Fruit fly (Drosophila melanogaster) whole organism, embryonic: Measurements from ENCODE around the gene CG11085.

ENCODE experiments used
- BtbVII ChIP-seq: fragments of 200-800 bp; sonication (Bioruptor generic); optimal IDR thresholded peaks from 3 replicates; lab custom pipeline; 2017; ENCODE audit warnings: missing biosample characterization, mild to moderate bottlenecking, missing genetic modification characterization
- CG2875 ChIP-seq: fragments of 200-800 bp; sonication (Bioruptor generic); optimal IDR thresholded peaks from 2 replicates; lab custom pipeline; 2017; ENCODE audit warnings: missing biosample characterization, mild to moderate bottlenecking, missing genetic modification characterization, missing genetic modification reagents
- CG30431 ChIP-seq: fragments of 200-800 bp; sonication (Bioruptor generic); optimal IDR thresholded peaks from 2 replicates; lab custom pipeline; 2017; ENCODE audit warnings: missing biosample characterization, missing genetic modification characterization
- CG32532 ChIP-seq: fragments of 200-800 bp; sonication (Bioruptor generic); IDR thresholded peaks from 2 replicates; pipeline ENCODE4 v1.3.6; 2022; ENCODE audit warnings: missing biosample characterization, missing genetic modification characterization
- CG32767 ChIP-seq: fragments of 200-800 bp; sonication (Bioruptor generic); IDR thresholded peaks from 2 replicates; pipeline ENCODE4 v1.3.6; 2022; ENCODE audit warnings: missing biosample characterization, missing genetic modification characterization
- CG33213 ChIP-seq: fragments of 200-800 bp; sonication (Bioruptor generic); optimal IDR thresholded peaks from 3 replicates; lab custom pipeline; 2016; ENCODE audit warnings: missing biosample characterization, missing genetic modification characterization
- CG42726 ChIP-seq: fragments of 200-800 bp; sonication (Bioruptor generic); IDR thresholded peaks from 2 replicates; pipeline ENCODE4 v1.3.6; 2022; ENCODE audit warnings: missing biosample characterization, missing genetic modification characterization; ENCODE audit not compliant: partially characterized antibody
- CG4617 ChIP-seq: fragments of 200-800 bp; sonication (Bioruptor generic); optimal IDR thresholded peaks from 3 replicates; lab custom pipeline; 2016; ENCODE audit warnings: missing biosample characterization, missing genetic modification characterization, borderline replicate concordance
- CG7271 ChIP-seq: fragments of 200-800 bp; sonication (Bioruptor generic); optimal IDR thresholded peaks from 2 replicates; lab custom pipeline; 2018; ENCODE audit warnings: missing biosample characterization, mild to moderate bottlenecking, missing genetic modification characterization, moderate library complexity
- CG8089 ChIP-seq: fragments of 200-800 bp; sonication (Bioruptor generic); optimal IDR thresholded peaks from 3 replicates; lab custom pipeline; 2016; ENCODE audit warnings: missing biosample characterization, missing genetic modification characterization
- CG9727 ChIP-seq: fragments of 200-800 bp; sonication (Bioruptor generic); optimal IDR thresholded peaks from 3 replicates; lab custom pipeline; 2017; ENCODE audit warnings: missing biosample characterization, mild to moderate bottlenecking, missing genetic modification characterization
- CG9932 ChIP-seq: fragments of 200-800 bp; sonication (Bioruptor generic); IDR thresholded peaks from 2 replicates; pipeline ENCODE4 v1.3.6; 2022; ENCODE audit warnings: missing biosample characterization, missing genetic modification characterization
- CHES-1-like ChIP-seq: fragments of 200-800 bp; sonication (Bioruptor generic); optimal IDR thresholded peaks from 2 replicates; lab custom pipeline; 2016; ENCODE audit warnings: missing biosample characterization, missing genetic modification characterization
- CoRest ChIP-seq: fragments of 200-800 bp; sonication (Bioruptor generic); optimal IDR thresholded peaks from 3 replicates; lab custom pipeline; 2018; ENCODE audit warnings: missing biosample characterization, mild to moderate bottlenecking, missing genetic modification characterization, moderate library complexity
- Deaf1 ChIP-seq: fragments of 200-800 bp; optimal IDR thresholded peaks from 3 replicates; lab custom pipeline; 2019; ENCODE audit warnings: missing biosample characterization, mild to moderate bottlenecking, missing genetic modification characterization, moderate library complexity
- Ets65A ChIP-seq: fragments of 200-800 bp; sonication (Bioruptor generic); peaks from one replicate; lab custom pipeline; 2016; ENCODE audit warnings: missing biosample characterization, missing genetic modification characterization
- Fer3 ChIP-seq: fragments of 200-800 bp; sonication (Bioruptor generic); optimal IDR thresholded peaks from 2 replicates; lab custom pipeline; 2018; ENCODE audit warnings: missing biosample characterization, mild to moderate bottlenecking, missing genetic modification characterization, moderate library complexity
- H15 ChIP-seq: fragments of 200-800 bp; sonication (Bioruptor generic); IDR thresholded peaks from 3 replicates; pipeline ENCODE4 v1.3.6; 2022; ENCODE audit warnings: missing biosample characterization, missing genetic modification characterization
- HHEX ChIP-seq: fragments of 200-800 bp; sonication (Bioruptor generic); optimal IDR thresholded peaks from 3 replicates; lab custom pipeline; 2017; ENCODE audit warnings: missing biosample characterization, mild to moderate bottlenecking, missing genetic modification characterization, missing genetic modification reagents
- Hand ChIP-seq: fragments of 200-800 bp; sonication (Bioruptor generic); optimal IDR thresholded peaks from 2 replicates; lab custom pipeline; 2017; ENCODE audit warnings: mild to moderate bottlenecking, missing biosample characterization, missing genetic modification reagents, missing genetic modification characterization
- HmgD ChIP-seq: fragments of 200-800 bp; sonication (Bioruptor generic); optimal IDR thresholded peaks from 3 replicates; lab custom pipeline; 2016; ENCODE audit warnings: missing biosample characterization, missing genetic modification characterization
- Mes4 ChIP-seq: fragments of 200-800 bp; sonication (Bioruptor generic); optimal IDR thresholded peaks from 2 replicates; lab custom pipeline; 2016; ENCODE audit warnings: missing biosample characterization, missing genetic modification characterization
- Oli ChIP-seq: fragments of 200-800 bp; sonication (Bioruptor generic); optimal IDR thresholded peaks from 2 replicates; lab custom pipeline; 2018; ENCODE audit warnings: missing biosample characterization, mild to moderate bottlenecking, missing genetic modification characterization, moderate library complexity
- Optix ChIP-seq: fragments of 200-800 bp; sonication (Bioruptor generic); IDR thresholded peaks from 3 replicates; pipeline ENCODE4 v1.3.6; 2022; ENCODE audit warnings: missing biosample characterization, missing genetic modification characterization
- PHDP ChIP-seq: fragments of 200-800 bp; sonication (Bioruptor generic); optimal IDR thresholded peaks from 3 replicates; lab custom pipeline; 2018; ENCODE audit warnings: missing biosample characterization, mild to moderate bottlenecking, missing genetic modification characterization, moderate library complexity
- Pdp1 ChIP-seq, 2 experiments: fragments of 200-800 bp; sonication (Bioruptor generic); optimal IDR thresholded peaks; 3 replicates each; lab custom pipeline; 2016; ENCODE audit warnings: missing biosample characterization in 2 of 2, missing genetic modification characterization in 2 of 2, mild to moderate bottlenecking in 1 of 2, moderate library complexity in 1 of 2
- Rx ChIP-seq: fragments of 200-800 bp; sonication (Bioruptor generic); IDR thresholded peaks from 2 replicates; pipeline ENCODE4 v1.3.6; 2022; ENCODE audit warnings: missing biosample characterization, missing genetic modification characterization
- Side ChIP-seq: fragments of 200-800 bp; sonication (Bioruptor generic); optimal IDR thresholded peaks from 2 replicates; lab custom pipeline; 2016; ENCODE audit warnings: missing biosample characterization, missing genetic modification characterization
- Usf ChIP-seq: fragments of 200-800 bp; sonication (Bioruptor generic); optimal IDR thresholded peaks from 2 replicates; lab custom pipeline; 2017; ENCODE audit warnings: missing genotype, missing biosample characterization, missing genetic modification characterization
- bbx ChIP-seq: fragments of 200-800 bp; sonication (Bioruptor generic); IDR thresholded peaks from 2 replicates; pipeline ENCODE4 v1.3.6; 2022; ENCODE audit warnings: missing biosample characterization, missing genetic modification characterization; ENCODE audit not compliant: partially characterized antibody
- da ChIP-seq: fragments of 200-800 bp; sonication (Bioruptor generic); optimal IDR thresholded peaks from 2 replicates; lab custom pipeline; 2016; ENCODE audit warnings: missing biosample characterization, missing genetic modification characterization
- ems ChIP-seq: fragments of 200-800 bp; sonication (Bioruptor generic); optimal IDR thresholded peaks from 3 replicates; lab custom pipeline; 2016; ENCODE audit warnings: missing biosample characterization, missing genetic modification characterization
- eve ChIP-seq, 2 experiments: fragments of >200 bp; optimal IDR thresholded peaks; 2 replicates each; lab custom pipeline; 2017; ENCODE audit warnings: missing biosample characterization in 2 of 2, missing genetic modification characterization in 2 of 2
- fd102C ChIP-seq: fragments of 200-800 bp; sonication (Bioruptor generic); optimal IDR thresholded peaks from 2 replicates; lab custom pipeline; 2018; ENCODE audit warnings: missing biosample characterization, mild to moderate bottlenecking, missing genetic modification characterization, moderate library complexity
- fd64A ChIP-seq: fragments of 200-800 bp; sonication (Bioruptor generic); optimal IDR thresholded peaks from 3 replicates; lab custom pipeline; 2018; ENCODE audit warnings: missing biosample characterization, mild to moderate bottlenecking, missing genetic modification characterization
- gcm ChIP-seq: fragments of 200-800 bp; sonication (Bioruptor generic); optimal IDR thresholded peaks from 2 replicates; lab custom pipeline; 2019; ENCODE audit warnings: missing biosample characterization, mild to moderate bottlenecking, missing genetic modification characterization, moderate library complexity
- insv ChIP-seq, 2 experiments: fragments of 200-800 bp; sonication (Bioruptor generic); optimal IDR thresholded peaks; 3 replicates each; lab custom pipeline; 2016 to 2018; ENCODE audit warnings: missing biosample characterization in 2 of 2, missing genetic modification characterization in 2 of 2
- ken ChIP-seq: fragments of 200-800 bp; sonication (Bioruptor generic); IDR thresholded peaks from 3 replicates; pipeline ENCODE4 v1.3.6; 2022; ENCODE audit warnings: missing biosample characterization, missing genetic modification characterization
- knrl ChIP-seq: fragments of 200-800 bp; sonication (Bioruptor generic); IDR thresholded peaks from 3 replicates; pipeline ENCODE4 v1.3.6; 2022; ENCODE audit warnings: missing biosample characterization, missing genetic modification characterization; ENCODE audit not compliant: partially characterized antibody
- lmd ChIP-seq: fragments of 200-800 bp; sonication (Bioruptor generic); IDR thresholded peaks from 2 replicates; pipeline ENCODE4 v1.3.6; 2022; ENCODE audit warnings: missing biosample characterization, missing genetic modification characterization
- org-1 ChIP-seq: fragments of 200-800 bp; sonication (Bioruptor generic); optimal IDR thresholded peaks from 2 replicates; lab custom pipeline; 2017; ENCODE audit warnings: missing biosample characterization, missing genetic modification characterization
- phol ChIP-seq: fragments of 200-800 bp; sonication (Bioruptor generic); optimal IDR thresholded peaks from 3 replicates; lab custom pipeline; 2018; ENCODE audit warnings: missing biosample characterization, mild to moderate bottlenecking, missing genetic modification characterization, moderate library complexity
- sd ChIP-seq: fragments of 200-800 bp; sonication (Bioruptor generic); optimal IDR thresholded peaks from 3 replicates; lab custom pipeline; 2018; ENCODE audit warnings: missing biosample characterization, mild to moderate bottlenecking, missing genetic modification characterization, moderate library complexity
- sob ChIP-seq: fragments of 200-800 bp; sonication (Bioruptor generic); IDR thresholded peaks from 2 replicates; pipeline ENCODE4 v1.3.6; 2022; ENCODE audit warnings: missing biosample characterization, missing genetic modification characterization
- tin ChIP-seq: fragments of 200-800 bp; sonication (Bioruptor generic); optimal IDR thresholded peaks from 3 replicates; lab custom pipeline; 2016; ENCODE audit warnings: missing biosample characterization, missing genetic modification characterization
- tll ChIP-seq, 2 experiments: fragments of 200-800 bp in 1 of 2; fragments of >200 bp in 1 of 2; sonication (Bioruptor generic) in 1 of 2; optimal IDR thresholded peaks; 2 replicates each; lab custom pipeline; 2017 to 2019; ENCODE audit warnings: missing biosample characterization in 2 of 2, missing genetic modification characterization in 2 of 2, mild to moderate bottlenecking in 1 of 2, moderate library complexity in 1 of 2
- tup ChIP-seq: fragments of 200-800 bp; sonication (Bioruptor generic); optimal IDR thresholded peaks from 2 replicates; lab custom pipeline; 2016; ENCODE audit warnings: missing biosample characterization, mild to moderate bottlenecking, missing genetic modification characterization, moderate library complexity
- vvl ChIP-seq: fragments of 200-800 bp; sonication (Bioruptor generic); IDR thresholded peaks from 2 replicates; pipeline ENCODE4 v1.3.6; 2022; ENCODE audit warnings: missing biosample characterization, missing genetic modification characterization

Gene CG11085

dm6 chrX:12578701-12579372 lies 37.3 kb upstream of the CG11085 start (continued):
- TF ChIP-seq Rx: peak; percentile 16; the same call in 1 of the 2 replicates
- no peak for TF ChIP-seq fd64A (GFP tag; lab: Kevin White, UChicago)
- peak; percentile 2 for TF ChIP-seq ems (GFP tag; lab: Kevin White, UChicago)
- TF ChIP-seq HHEX (GFP tag; lab: Kevin White, UChicago): peak; percentile 54
- TF ChIP-seq CG8089 (GFP tag; lab: Kevin White, UChicago): no peak
- TF ChIP-seq Mes4 (GFP tag; lab: Kevin White, UChicago): no peak
- peak; percentile 67 for TF ChIP-seq Fer3 (tag; lab: Kevin White, UChicago)
- no peak for TF ChIP-seq tll (GFP tag; optimal IDR thresholded peaks at IDR 0.05; lab: Kevin White, UChicago)
- peak; percentile 16 to 45 for TF ChIP-seq Pdp1 (GFP tag; optimal IDR thresholded peaks at IDR 0.05; lab: Kevin White, UChicago)
- TF ChIP-seq H15 (GFP tag; lab: Robert Waterston, UW): no peak
- peak; percentile 47 for TF ChIP-seq CG9727 (GFP tag; lab: Kevin White, UChicago)
- TF ChIP-seq Oli (tag; lab: Kevin White, UChicago): peak; percentile 80
- peak; percentile 30 for TF ChIP-seq BtbVII
- TF ChIP-seq Side (GFP tag; lab: Kevin White, UChicago): no peak
- TF ChIP-seq CG42726 (GFP tag; lab: Robert Waterston, UW): no peak
- no peak for TF ChIP-seq CG30431 (GFP tag; lab: Kevin White, UChicago)
- no peak for TF ChIP-seq Usf
- TF ChIP-seq sob (GFP tag; lab: Robert Waterston, UW): no peak; the same call in 1 of the 2 replicates
- peak; percentile 19 for TF ChIP-seq gcm
- TF ChIP-seq PHDP (tag; lab: Kevin White, UChicago): peak; percentile 69
- TF ChIP-seq CG7271: no peak
- TF ChIP-seq knrl (GFP tag; lab: Robert Waterston, UW): 0 out of 3 replicates have a peak, but pooled peaks have one; percentile 29
- TF ChIP-seq eve (GFP tag; optimal IDR thresholded peaks at IDR 0.05; lab: Kevin White, UChicago): peak in 1 of 2 experiments; percentile 61
- TF ChIP-seq CG4617 (GFP tag; lab: Kevin White, UChicago): no peak
- TF ChIP-seq Hand (GFP tag; lab: Kevin White, UChicago): peak; percentile 6
- peak; percentile 82 for TF ChIP-seq CoRest (tag; lab: Kevin White, UChicago)
- TF ChIP-seq lmd: peak; percentile 54
- TF ChIP-seq Deaf1: peak; percentile 72
- TF ChIP-seq sd (tag; lab: Kevin White, UChicago): peak; percentile 27
- peak; percentile 1 for TF ChIP-seq tup (GFP tag; lab: Kevin White, UChicago)
- peak; percentile 21 for TF ChIP-seq tin (GFP tag; lab: Kevin White, UChicago)
- no peak for TF ChIP-seq CHES-1-like (GFP tag; lab: Kevin White, UChicago)
- peak; percentile 79 for TF ChIP-seq phol (tag; lab: Kevin White, UChicago)
- TF ChIP-seq org-1: peak; percentile 28
- peak; percentile 18 for TF ChIP-seq Ets65A (GFP tag; lab: Kevin White, UChicago)
- no peak for TF ChIP-seq insv (GFP tag; optimal IDR thresholded peaks at IDR 0.05; lab: Kevin White, UChicago)
- no peak for TF ChIP-seq fd102C (GFP tag; lab: Kevin White, UChicago)
- TF ChIP-seq CG9932 (GFP tag; lab: Robert Waterston, UW): 0 out of 2 replicates have a peak, but pooled peaks have one; percentile 13
- TF ChIP-seq CG32532 (GFP tag; lab: Robert Waterston, UW): peak; percentile 18; the same call in 1 of the 2 replicates
- TF ChIP-seq bbx (GFP tag; lab: Robert Waterston, UW): 0 out of 2 replicates have a peak, but pooled peaks have one; percentile 38
- TF ChIP-seq da (GFP tag; lab: Kevin White, UChicago): no peak
- TF ChIP-seq CG2875 (GFP tag; lab: Kevin White, UChicago): peak; percentile 57
- peak; percentile 81; the same call in 1 of the 2 replicates for TF ChIP-seq CG32767
- TF ChIP-seq ken (GFP tag; lab: Robert Waterston, UW): 0 out of 3 replicates have a peak, but pooled peaks have one; percentile 38
- TF ChIP-seq CG33213 (GFP tag; lab: Kevin White, UChicago): no peak
- TF ChIP-seq vvl (GFP tag; lab: Robert Waterston, UW): peak; percentile 56
- TF ChIP-seq HmgD: no peak
- TF ChIP-seq Optix (GFP tag; lab: Robert Waterston, UW): no peak
